Fruit fly (Drosophila melanogaster) whole organism, embryonic: ENCODE results near the gene Myo31DF.

Experiments
- Blimp-1 ChIP-seq: fragments of 200-800 bp; sonication (Bioruptor generic); optimal IDR thresholded peaks from 3 replicates; lab custom pipeline; 2018; ENCODE audit warnings: missing biosample characterization, missing genetic modification characterization, mild to moderate bottlenecking, moderate library complexity, missing genetic modification reagents
- CG10654 ChIP-seq: fragments of 200-800 bp; sonication (Bioruptor generic); optimal IDR thresholded peaks from 2 replicates; lab custom pipeline; 2016; ENCODE audit warnings: missing biosample characterization, missing genetic modification characterization
- CG11085 ChIP-seq: fragments of 200-800 bp; sonication (Bioruptor generic); IDR thresholded peaks from 2 replicates; pipeline ENCODE4 v1.3.6; 2022; ENCODE audit warnings: missing biosample characterization, missing genetic modification characterization
- CG11696 ChIP-seq: fragments of 200-800 bp; sonication (Bioruptor generic); IDR thresholded peaks from 2 replicates; pipeline ENCODE4 v1.3.6; 2022; ENCODE audit warnings: missing biosample characterization, missing genetic modification characterization
- CG12942 ChIP-seq: fragments of 200-800 bp; sonication (Bioruptor generic); optimal IDR thresholded peaks from 3 replicates; lab custom pipeline; 2016; ENCODE audit warnings: missing biosample characterization, missing genetic modification characterization
- CG13287 ChIP-seq: fragments of 200-800 bp; sonication (Bioruptor generic); IDR thresholded peaks from 2 replicates; pipeline ENCODE4 v1.3.6; 2022; ENCODE audit warnings: missing biosample characterization, missing genetic modification characterization; ENCODE audit not compliant: partially characterized antibody
- CG14050 ChIP-seq: fragments of 200-800 bp; sonication (Bioruptor generic); IDR thresholded peaks from 3 replicates; pipeline ENCODE4 v1.3.6; 2022; ENCODE audit warnings: missing biosample characterization, missing genetic modification characterization
- CG14710 ChIP-seq: fragments of 200-800 bp; sonication (Bioruptor generic); optimal IDR thresholded peaks from 3 replicates; lab custom pipeline; 2019; ENCODE audit warnings: missing biosample characterization, mild to moderate bottlenecking, missing genetic modification characterization, moderate library complexity
- CG15514 ChIP-seq: fragments of 200-800 bp; sonication (Bioruptor generic); optimal IDR thresholded peaks from 3 replicates; lab custom pipeline; 2017; ENCODE audit warnings: missing biosample characterization, missing genetic modification characterization, mild to moderate bottlenecking, moderate library complexity, missing genetic modification reagents
- CG18476 ChIP-seq: fragments of 200-800 bp; sonication (Bioruptor generic); optimal IDR thresholded peaks from 2 replicates; lab custom pipeline; 2016; ENCODE audit warnings: missing biosample characterization, mild to moderate bottlenecking, missing genetic modification characterization
- CG2678 ChIP-seq: fragments of 200-800 bp; sonication (Bioruptor generic); optimal IDR thresholded peaks from 3 replicates; lab custom pipeline; 2019; ENCODE audit warnings: missing biosample characterization, mild to moderate bottlenecking, missing genetic modification characterization, moderate library complexity
- CG31224 ChIP-seq: fragments of 200-800 bp; sonication (Bioruptor generic); IDR thresholded peaks from 2 replicates; pipeline ENCODE4 v1.3.6; 2022; ENCODE audit warnings: missing biosample characterization, missing genetic modification characterization
- CG33213 ChIP-seq: fragments of 200-800 bp; sonication (Bioruptor generic); optimal IDR thresholded peaks from 3 replicates; lab custom pipeline; 2016; ENCODE audit warnings: missing biosample characterization, missing genetic modification characterization
- CG34422 ChIP-seq: fragments of 200-800 bp; sonication (Bioruptor generic); IDR thresholded peaks from 3 replicates; pipeline ENCODE4 v1.3.6; 2022; ENCODE audit warnings: missing biosample characterization, missing genetic modification characterization
- CG4282 ChIP-seq: fragments of 200-800 bp; sonication (Bioruptor generic); optimal IDR thresholded peaks from 2 replicates; lab custom pipeline; 2016; ENCODE audit warnings: missing biosample characterization, missing genetic modification characterization
- CG4360 ChIP-seq: fragments of 200-800 bp; sonication (Bioruptor generic); IDR thresholded peaks from 2 replicates; pipeline ENCODE4 v1.3.6; 2022; ENCODE audit warnings: missing biosample characterization, missing genetic modification characterization
- CG43689 ChIP-seq: fragments of 200-800 bp; sonication (Bioruptor generic); IDR thresholded peaks from 2 replicates; pipeline ENCODE4 v1.3.6; 2022; ENCODE audit warnings: missing biosample characterization, missing genetic modification characterization
- CG4617 ChIP-seq: fragments of 200-800 bp; sonication (Bioruptor generic); optimal IDR thresholded peaks from 3 replicates; lab custom pipeline; 2016; ENCODE audit warnings: missing biosample characterization, missing genetic modification characterization, borderline replicate concordance
- CG6765 ChIP-seq: fragments of 200-800 bp; sonication (Bioruptor generic); optimal IDR thresholded peaks from 3 replicates; lab custom pipeline; 2017; ENCODE audit warnings: missing biosample characterization, mild to moderate bottlenecking, missing genetic modification characterization
- CG9215 ChIP-seq: fragments of 200-800 bp; sonication (Bioruptor generic); IDR thresholded peaks from 2 replicates; pipeline ENCODE4 v1.3.6; 2022; ENCODE audit warnings: missing biosample characterization, missing genetic modification characterization
- Dll ChIP-seq: fragments of 200-800 bp; sonication (Bioruptor generic); IDR thresholded peaks from 4 replicates; pipeline ENCODE4 v1.3.6; 2022; ENCODE audit warnings: missing biosample characterization, missing genetic modification characterization; ENCODE audit not compliant: partially characterized antibody
- Dp ChIP-seq: fragments of 200-800 bp; sonication (Bioruptor generic); optimal IDR thresholded peaks from 2 replicates; lab custom pipeline; 2018; ENCODE audit warnings: missing biosample characterization, mild to moderate bottlenecking, missing genetic modification characterization, moderate library complexity
- Drgx ChIP-seq: fragments of 200-800 bp; sonication (Bioruptor generic); IDR thresholded peaks from 2 replicates; pipeline ENCODE4 v1.3.6; 2022; ENCODE audit warnings: missing biosample characterization, missing genetic modification characterization
- Eip74EF ChIP-seq, 2 experiments: fragments of 200-800 bp in 1 of 2; fragments of >200 bp in 1 of 2; sonication (Bioruptor generic) in 1 of 2; optimal IDR thresholded peaks; 2 replicates each; lab custom pipeline; 2017 to 2019; ENCODE audit warnings: missing biosample characterization in 2 of 2, missing genetic modification characterization in 2 of 2, mild to moderate bottlenecking in 1 of 2, moderate library complexity in 1 of 2
- Gsc ChIP-seq: fragments of 200-800 bp; sonication (Bioruptor generic); IDR thresholded peaks from 2 replicates; pipeline ENCODE4 v1.3.6; 2022; ENCODE audit warnings: missing biosample characterization, missing genetic modification characterization
- Hmx ChIP-seq: fragments of 200-800 bp; sonication (Bioruptor generic); optimal IDR thresholded peaks from 2 replicates; lab custom pipeline; 2016; ENCODE audit warnings: missing biosample characterization, missing genetic modification characterization
- Kr ChIP-seq: fragments of 200-800 bp; sonication (Bioruptor generic); optimal IDR thresholded peaks from 2 replicates; lab custom pipeline; 2017; ENCODE audit warnings: missing biosample characterization, mild to moderate bottlenecking, missing genetic modification characterization
- Lhr ChIP-seq: fragments of 200-800 bp; sonication (Bioruptor generic); optimal IDR thresholded peaks from 3 replicates; lab custom pipeline; 2017; ENCODE audit warnings: mild to moderate bottlenecking, missing biosample characterization, missing genetic modification reagents, missing genetic modification characterization
- Mrtf ChIP-seq: fragments of 200-800 bp; sonication (Bioruptor generic); IDR thresholded peaks from 3 replicates; pipeline ENCODE4 v1.3.6; 2022; ENCODE audit warnings: missing biosample characterization, missing genetic modification characterization
- Myb ChIP-seq: fragments of 200-800 bp; sonication (Bioruptor generic); optimal IDR thresholded peaks from 2 replicates; lab custom pipeline; 2016; ENCODE audit warnings: missing biosample characterization, missing genetic modification characterization
- ab ChIP-seq: fragments of 200-800 bp; sonication (Bioruptor generic); optimal IDR thresholded peaks from 2 replicates; lab custom pipeline; 2016; ENCODE audit warnings: missing biosample characterization, missing genetic modification characterization
- ac ChIP-seq: fragments of 200-800 bp; sonication (Bioruptor generic); optimal IDR thresholded peaks from 3 replicates; lab custom pipeline; 2017; ENCODE audit warnings: missing biosample characterization, mild to moderate bottlenecking, missing genetic modification characterization
- amos ChIP-seq: fragments of 200-800 bp; sonication (Bioruptor generic); IDR thresholded peaks from 2 replicates; pipeline ENCODE4 v1.3.6; 2022; ENCODE audit warnings: missing biosample characterization, missing genetic modification characterization; ENCODE audit not compliant: partially characterized antibody
- aop ChIP-seq: fragments of 200-800 bp; sonication (Bioruptor generic); IDR thresholded peaks from 2 replicates; pipeline ENCODE4 v1.3.6; 2022; ENCODE audit warnings: missing biosample characterization, missing genetic modification characterization
- bbx ChIP-seq: fragments of 200-800 bp; sonication (Bioruptor generic); IDR thresholded peaks from 2 replicates; pipeline ENCODE4 v1.3.6; 2022; ENCODE audit warnings: missing biosample characterization, missing genetic modification characterization; ENCODE audit not compliant: partially characterized antibody
- bowl ChIP-seq: fragments of 200-800 bp; sonication (Bioruptor generic); IDR thresholded peaks from 2 replicates; pipeline ENCODE4 v1.3.6; 2022; ENCODE audit warnings: missing biosample characterization, missing genetic modification characterization
- btn ChIP-seq: fragments of 200-800 bp; sonication (Bioruptor generic); optimal IDR thresholded peaks from 2 replicates; lab custom pipeline; 2016; ENCODE audit warnings: missing biosample characterization, missing genetic modification characterization
- eve ChIP-seq, 2 experiments: fragments of >200 bp; optimal IDR thresholded peaks; 2 replicates each; lab custom pipeline; 2017; ENCODE audit warnings: missing biosample characterization in 2 of 2, missing genetic modification characterization in 2 of 2
- fd96Cb ChIP-seq: fragments of 200-800 bp; sonication (Bioruptor generic); optimal IDR thresholded peaks from 2 replicates; lab custom pipeline; 2018; ENCODE audit warnings: missing biosample characterization, mild to moderate bottlenecking, missing genetic modification characterization, moderate library complexity
- hkb ChIP-seq, 2 experiments: fragments of 200-800 bp in 1 of 2; fragments of >200 bp in 1 of 2; sonication (Bioruptor generic) in 1 of 2; IDR thresholded peaks in 1 of 2; optimal IDR thresholded peaks in 1 of 2; 2 replicates each; pipeline versions ENCODE4 v1.3.6 to Lab custom; 2017 to 2022; ENCODE audit warnings: missing biosample characterization in 1 of 2, missing genetic modification characterization in 1 of 2
- jing ChIP-seq: fragments of 200-800 bp; sonication (Bioruptor generic); optimal IDR thresholded peaks from 2 replicates; lab custom pipeline; 2018; ENCODE audit warnings: missing biosample characterization, mild to moderate bottlenecking, missing genetic modification characterization
- lov ChIP-seq, 2 experiments: fragments of 200-800 bp in 1 of 2; fragments of >200 bp in 1 of 2; sonication (Bioruptor generic) in 1 of 2; IDR thresholded peaks in 1 of 2; optimal IDR thresholded peaks in 1 of 2; 2 replicates in 1 of 2; 3 replicates in 1 of 2; pipeline versions ENCODE4 v1.3.6 to Lab custom; 2017 to 2022; ENCODE audit warnings: missing biosample characterization in 1 of 2, missing genetic modification characterization in 1 of 2
- mam ChIP-seq: fragments of 200-800 bp; sonication (Bioruptor generic); optimal IDR thresholded peaks from 3 replicates; lab custom pipeline; 2016; ENCODE audit warnings: missing biosample characterization, missing genetic modification characterization
- nerfin-2 ChIP-seq: fragments of 200-800 bp; sonication (Bioruptor generic); IDR thresholded peaks from 2 replicates; pipeline ENCODE4 v1.3.6; 2022; ENCODE audit warnings: missing biosample characterization, missing genetic modification characterization; ENCODE audit not compliant: partially characterized antibody
- nmo ChIP-seq: fragments of 200-800 bp; sonication (Bioruptor generic); optimal IDR thresholded peaks from 2 replicates; lab custom pipeline; 2018; ENCODE audit warnings: missing biosample characterization, mild to moderate bottlenecking, missing genetic modification characterization, moderate library complexity
- otp ChIP-seq: fragments of 200-800 bp; sonication (Bioruptor generic); IDR thresholded peaks from 3 replicates; pipeline ENCODE4, ENCODE4 v1.3.6; 2022; ENCODE audit warnings: missing biosample characterization, missing genetic modification characterization
- row ChIP-seq: fragments of 200-800 bp; sonication (Bioruptor generic); IDR thresholded peaks from 3 replicates; pipeline ENCODE4 v1.3.6; 2022; ENCODE audit warnings: missing biosample characterization, missing genetic modification characterization
- slbo ChIP-seq: fragments of 200-800 bp; sonication (Bioruptor generic); IDR thresholded peaks from 2 replicates; pipeline ENCODE4 v1.3.6; 2022; ENCODE audit warnings: missing biosample characterization, missing genetic modification characterization
- stwl ChIP-seq: fragments of 200-800 bp; sonication (Bioruptor generic); optimal IDR thresholded peaks from 3 replicates; lab custom pipeline; 2018; ENCODE audit warnings: missing biosample characterization, mild to moderate bottlenecking, missing genetic modification characterization, moderate library complexity
- wek ChIP-seq: fragments of 200-800 bp; sonication (Bioruptor generic); optimal IDR thresholded peaks from 3 replicates; lab custom pipeline; 2018; ENCODE audit warnings: missing biosample characterization, mild to moderate bottlenecking, missing genetic modification characterization, moderate library complexity

Myo31DF gene

DNA sequence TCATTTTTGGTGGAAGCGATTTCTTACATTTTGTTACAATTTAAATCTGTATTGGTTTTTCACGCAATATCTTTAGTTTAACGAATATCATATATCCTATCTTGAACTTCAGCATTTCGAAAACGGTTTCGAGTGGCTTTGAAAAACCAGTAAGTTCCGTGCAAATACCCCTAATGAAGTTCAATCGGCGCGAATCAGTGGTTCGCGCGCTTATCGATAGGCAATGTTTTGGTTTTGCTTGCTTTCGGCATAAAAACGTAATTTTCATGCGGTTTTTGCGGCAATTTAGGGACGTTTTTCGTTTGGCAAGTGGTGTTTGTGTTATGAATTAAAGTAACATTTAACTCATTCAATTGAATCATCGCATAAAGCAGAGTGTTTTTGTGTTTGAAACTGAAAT lies 29.7 kb downstream of the Myo31DF start, which contains the start of gene RluA-2 (continued):
- TF ChIP-seq CG31224 (GFP tag; lab: Robert Waterston, UW) (no peak), Lhr (GFP tag; lab: Kevin White, UChicago) (no peak), bbx (GFP tag; lab: Robert Waterston, UW) (no peak), Kr (no peak), wek (GFP tag; lab: Kevin White, UChicago) (peak; percentile 94), fd96Cb (tag; lab: Kevin White, UChicago) (no peak), Drgx (no peak), CG4282 (no peak), Dp (peak; percentile 49), CG18476 (no peak), CG34422 (GFP tag; lab: Robert Waterston, UW) (no peak), CG14710 (tag; lab: Kevin White, UChicago) (no peak), CG43689 (GFP tag; lab: Robert Waterston, UW) (no peak), jing (GFP tag; lab: Kevin White, UChicago) (no peak), Hmx (GFP tag; lab: Kevin White, UChicago) (no peak), eve (GFP tag; optimal IDR thresholded peaks at IDR 0.05; lab: Kevin White, UChicago) (peak in 1 of 2 experiments; percentile 26), CG33213 (GFP tag; lab: Kevin White, UChicago) (no peak), bowl (GFP tag; lab: Robert Waterston, UW) (no peak), CG11085 (GFP tag; lab: Robert Waterston, UW) (no peak), CG6765 (no peak), Dll (GFP tag; lab: Robert Waterston, UW) (0 out of 4 replicates have a peak, but pooled peaks have one; percentile 43), otp (no peak), Blimp-1 (GFP tag; lab: Kevin White, UChicago) (no peak), ac (GFP tag; lab: Kevin White, UChicago) (no peak), row (GFP tag; lab: Robert Waterston, UW) (0 out of 3 replicates have a peak, but pooled peaks have one; percentile 11), Eip74EF (GFP tag; optimal IDR thresholded peaks at IDR 0.05; lab: Kevin White, UChicago) (no peak), btn (GFP tag; lab: Kevin White, UChicago) (no peak), CG13287 (peak; percentile 61), CG2678 (no peak), lov (optimal IDR thresholded peaks at IDR 0.05; lab: Kevin White, UChicago) (no peak), lov (GFP tag; IDR thresholded peaks at IDR 0.05; lab: Robert Waterston, UW) (no peak), amos (GFP tag; lab: Robert Waterston, UW) (peak; percentile 18; the same call in 1 of the 2 replicates), Mrtf (GFP tag; lab: Robert Waterston, UW) (no peak), nerfin-2 (GFP tag; lab: Robert Waterston, UW) (no peak), CG4617 (GFP tag; lab: Kevin White, UChicago) (no peak), ab (GFP tag; lab: Kevin White, UChicago) (no peak), Myb (peak; percentile 81), hkb (optimal IDR thresholded peaks at IDR 0.05; lab: Kevin White, UChicago) (no peak), hkb (GFP tag; IDR thresholded peaks at IDR 0.05; lab: Robert Waterston, UW) (no peak), CG10654 (GFP tag; lab: Kevin White, UChicago) (no peak), CG11696 (GFP tag; lab: Robert Waterston, UW) (no peak), CG9215 (no peak), stwl (tag; lab: Kevin White, UChicago) (peak; percentile 38), mam (no peak), CG14050 (GFP tag; lab: Robert Waterston, UW) (no peak), CG4360 (GFP tag; lab: Robert Waterston, UW) (no peak), nmo (no peak), CG12942 (GFP tag; lab: Kevin White, UChicago) (no peak), CG15514 (GFP tag; lab: Kevin White, UChicago) (peak; percentile 98), aop (GFP tag; lab: Robert Waterston, UW) (no peak), Gsc (GFP tag; lab: Robert Waterston, UW) (no peak), slbo (GFP tag; lab: Robert Waterston, UW) (no peak)
